Fruit fly (Drosophila melanogaster) whole organism, prepupa: ENCODE data around the gene Antp.

ENCODE experiments used
- Blimp-1 ChIP-seq: fragments of 200-800 bp; sonication (Bioruptor generic); optimal IDR thresholded peaks from 3 replicates; lab custom pipeline; 2017; ENCODE audit warnings: missing biosample characterization, missing genetic modification characterization, mild to moderate bottlenecking, moderate library complexity, missing genetic modification reagents
- CG11762 ChIP-seq: fragments of 200-800 bp; sonication (Bioruptor generic); optimal IDR thresholded peaks from 3 replicates; lab custom pipeline; 2016; ENCODE audit warnings: missing biosample characterization, missing genetic modification characterization; ENCODE audit not compliant: insufficient read depth
- CG6163 ChIP-seq: fragments of 200-800 bp; sonication (Bioruptor generic); IDR thresholded peaks from 3 replicates; pipeline ENCODE4 v1.3.6; 2022; ENCODE audit warnings: missing biosample characterization, missing genetic modification characterization
- CG6854 ChIP-seq: fragments of 200-800 bp; sonication (Bioruptor generic); optimal IDR thresholded peaks from 2 replicates; lab custom pipeline; 2017; ENCODE audit warnings: missing biosample characterization, mild to moderate bottlenecking, missing genetic modification characterization
- CG9139 ChIP-seq: fragments of 200-800 bp; sonication (Bioruptor generic); optimal IDR thresholded peaks from 3 replicates; lab custom pipeline; 2017; ENCODE audit warnings: missing biosample characterization, mild to moderate bottlenecking, missing genetic modification characterization
- Eip78C ChIP-seq: fragments of 200-800 bp; sonication (Bioruptor generic); peaks from one replicate; lab custom pipeline; 2016; ENCODE audit warnings: missing biosample characterization, missing genetic modification characterization
- Lpt ChIP-seq: fragments of 200-800 bp; sonication (Bioruptor generic); optimal IDR thresholded peaks from 3 replicates; lab custom pipeline; 2016; ENCODE audit warnings: missing biosample characterization, missing genetic modification characterization
- Sox102F ChIP-seq: fragments of 200-800 bp; sonication (Bioruptor generic); optimal IDR thresholded peaks from 2 replicates; lab custom pipeline; 2016; ENCODE audit warnings: missing biosample characterization, mild to moderate bottlenecking, missing genetic modification characterization
- ss ChIP-seq, 2 experiments: fragments of 200-800 bp; sonication (Bioruptor generic); optimal IDR thresholded peaks; 2 replicates in 1 of 2; 3 replicates in 1 of 2; lab custom pipeline; 2017 to 2018; ENCODE audit warnings: mild to moderate bottlenecking in 2 of 2, missing biosample characterization in 2 of 2, missing genetic modification characterization in 2 of 2, moderate library complexity in 1 of 2
- svp ChIP-seq: fragments of 200-800 bp; sonication (Bioruptor generic); peaks from one replicate; lab custom pipeline; 2016; ENCODE audit warnings: missing biosample characterization, missing genetic modification characterization
- vri ChIP-seq: fragments of 200-800 bp; sonication (Bioruptor generic); optimal IDR thresholded peaks from 3 replicates; lab custom pipeline; 2016; ENCODE audit warnings: missing biosample characterization, mild to moderate bottlenecking, missing genetic modification characterization

- TF ChIP-seq CG6854 (no peak), CG9139 (no peak), Sox102F (GFP tag; lab: Kevin White, UChicago) (peak; percentile 20), CG6163 (no peak), ss (GFP tag; optimal IDR thresholded peaks at IDR 0.05; lab: Kevin White, UChicago) (no peak), Eip78C (GFP tag; lab: Kevin White, UChicago) (peak; percentile 73), svp (GFP tag; lab: Kevin White, UChicago) (peak; percentile 61), Lpt (no peak), vri (GFP tag; lab: Kevin White, UChicago) (no peak), CG11762 (no peak), Blimp-1 (GFP tag; lab: Kevin White, UChicago) (no peak)
Observed at dm6 chr3R:6968427-6968826, 30.6 kb downstream of the Antp start.
